Comparison of ENCODE assay signal across 5 fruit fly cellular contexts in genomic region chr3L:21832203-21833160, dm6.
TF ChIP-seq lines count a peak whose summit lies in the region.

Gene CG7148, minus strand, starts transcription at chr3L:21832253.
Gene Nopp140, plus strand, starts transcription at chr3L:21832774.

- no peak for TF ChIP-seq CTCF in whole organism, embryonic (GFP tag; optimal IDR thresholded peaks at IDR 0.05; lab: Kevin White, UChicago)

TF ChIP-seq in whole organism, adult, 20 proteins besides CTCF, POLR2A, EP300 and RAD21 (continues in another document):
- TF ChIP-seq Crg-1 (GFP tag; optimal IDR thresholded peaks at IDR 0.05; lab: Kevin White, UChicago), result peak; percentile 75
- TF ChIP-seq bab1 (GFP tag; optimal IDR thresholded peaks at IDR 0.05; lab: Kevin White, UChicago), result peak; percentile 67
- TF ChIP-seq tj (GFP tag; optimal IDR thresholded peaks at IDR 0.05; lab: Kevin White, UChicago), result peak; percentile 37
- TF ChIP-seq pad (GFP tag; optimal IDR thresholded peaks at IDR 0.05; lab: Kevin White, UChicago), result peak; percentile 68
- peak; percentile 99 for TF ChIP-seq Mnt (GFP tag; optimal IDR thresholded peaks at IDR 0.05; lab: Kevin White, UChicago)
- no peak for TF ChIP-seq cic (GFP tag; optimal IDR thresholded peaks at IDR 0.05; lab: Kevin White, UChicago)
- peak; percentile 72 for TF ChIP-seq ovo (GFP tag; optimal IDR thresholded peaks at IDR 0.05; lab: Kevin White, UChicago)
- TF ChIP-seq CG14711 (tag; optimal IDR thresholded peaks at IDR 0.05; lab: Kevin White, UChicago), result peak; percentile 55
- TF ChIP-seq Hr96 (GFP tag; optimal IDR thresholded peaks at IDR 0.05; lab: Kevin White, UChicago), result peak; percentile 75
- peak; percentile 60 for TF ChIP-seq CG7045 (GFP tag; optimal IDR thresholded peaks at IDR 0.05; lab: Kevin White, UChicago)
- TF ChIP-seq CG11617 (GFP tag; optimal IDR thresholded peaks at IDR 0.05; lab: Kevin White, UChicago), result peak; percentile 77
- peak; percentile 77 for TF ChIP-seq CG7101 (tag; optimal IDR thresholded peaks at IDR 0.05; lab: Kevin White, UChicago)
- TF ChIP-seq Clk (GFP tag; optimal IDR thresholded peaks at IDR 0.05; lab: Kevin White, UChicago), result peak; percentile 54
- peak; percentile 72 for TF ChIP-seq CG12768 (GFP tag; optimal IDR thresholded peaks at IDR 0.05; lab: Kevin White, UChicago)
- peak; percentile 71 for TF ChIP-seq CG33017 (tag; optimal IDR thresholded peaks at IDR 0.05; lab: Kevin White, UChicago)
- peak; percentile 69 for TF ChIP-seq toe (GFP tag; optimal IDR thresholded peaks at IDR 0.05; lab: Kevin White, UChicago)
- peak; percentile 38 for TF ChIP-seq CG5204 (GFP tag; optimal IDR thresholded peaks at IDR 0.05; lab: Kevin White, UChicago)
- peak; percentile 82 for TF ChIP-seq CG1620 (GFP tag; optimal IDR thresholded peaks at IDR 0.05; lab: Kevin White, UChicago)

TF ChIP-seq in whole organism, embryonic, 481 proteins besides CTCF, POLR2A, EP300 and RAD21 (continues in another document):
- TF ChIP-seq p53 (GFP tag; optimal IDR thresholded peaks at IDR 0.05; lab: Kevin White, UChicago), result peak; percentile 40
- TF ChIP-seq NFAT (GFP tag; IDR thresholded peaks at IDR 0.05; lab: Robert Waterston, UW), result peak; percentile 89
- TF ChIP-seq CG3163 (GFP tag; optimal IDR thresholded peaks at IDR 0.05; lab: Kevin White, UChicago), result peak; percentile 38
- peak; percentile 59 for TF ChIP-seq vfl (GFP tag; optimal IDR thresholded peaks at IDR 0.05; lab: Kevin White, UChicago)
- peak; percentile 61 for TF ChIP-seq grau (tag; optimal IDR thresholded peaks at IDR 0.05; lab: Kevin White, UChicago)
- TF ChIP-seq CG31388 (GFP tag; optimal IDR thresholded peaks at IDR 0.05; lab: Kevin White, UChicago), result no peak
- TF ChIP-seq CG10321 (GFP tag; IDR thresholded peaks at IDR 0.05; lab: Robert Waterston, UW), result peak; percentile 46; the same call in 1 of the 2 replicates
- peak; percentile 34 for TF ChIP-seq pfk (GFP tag; optimal IDR thresholded peaks at IDR 0.05; lab: Kevin White, UChicago)
- peak; percentile 91 for TF ChIP-seq MESR4 (GFP tag; optimal IDR thresholded peaks at IDR 0.05; lab: Kevin White, UChicago)
- TF ChIP-seq mld (GFP tag; IDR thresholded peaks at IDR 0.05; lab: Robert Waterston, UW; ENCODE audit: partially characterized antibody), result no peak
- TF ChIP-seq CG2202 (tag; optimal IDR thresholded peaks at IDR 0.05; lab: Kevin White, UChicago), result no peak
- peak; percentile 1 for TF ChIP-seq CG4328 (GFP tag; optimal IDR thresholded peaks at IDR 0.05; lab: Kevin White, UChicago)
- TF ChIP-seq CG8089 (GFP tag; optimal IDR thresholded peaks at IDR 0.05; lab: Kevin White, UChicago), result peak; percentile 67
- TF ChIP-seq pho (GFP tag; optimal IDR thresholded peaks at IDR 0.05; lab: Kevin White, UChicago), result peak; percentile 71
- TF ChIP-seq CG13296 (GFP tag; optimal IDR thresholded peaks at IDR 0.05; lab: Kevin White, UChicago), result peak; percentile 46
- no peak for TF ChIP-seq gcm (GFP tag; optimal IDR thresholded peaks at IDR 0.05; lab: Kevin White, UChicago)
- no peak for TF ChIP-seq CG12236 (GFP tag; optimal IDR thresholded peaks at IDR 0.05; lab: Kevin White, UChicago)
- TF ChIP-seq gsb (GFP tag; IDR thresholded peaks at IDR 0.05; lab: Robert Waterston, UW), result no peak

TF ChIP-seq in whole organism, prepupa, 60 proteins besides CTCF, POLR2A, EP300 and RAD21 (continues in another document):
- TF ChIP-seq spab (GFP tag; optimal IDR thresholded peaks at IDR 0.05; lab: Kevin White, UChicago) (no peak), Hr38 (GFP tag; optimal IDR thresholded peaks at IDR 0.05; lab: Kevin White, UChicago) (no peak), CG34406 (GFP tag; optimal IDR thresholded peaks at IDR 0.05; lab: Kevin White, UChicago) (peak; percentile 52), net (GFP tag; optimal IDR thresholded peaks at IDR 0.05; lab: Kevin White, UChicago) (peak; percentile 62), dsx (GFP tag; optimal IDR thresholded peaks at IDR 0.05; lab: Kevin White, UChicago; ENCODE audit: poor library complexity, severe bottlenecking) (peak; percentile 43), CG3919 (GFP tag; optimal IDR thresholded peaks at IDR 0.05; lab: Kevin White, UChicago) (peak; percentile 74), CG10669 (GFP tag; optimal IDR thresholded peaks at IDR 0.05; lab: Kevin White, UChicago) (no peak), CG6808 (GFP tag; optimal IDR thresholded peaks at IDR 0.05; lab: Kevin White, UChicago) (no peak), CG4318 (GFP tag; optimal IDR thresholded peaks at IDR 0.05; lab: Kevin White, UChicago) (no peak), CG3032 (tag; optimal IDR thresholded peaks at IDR 0.05; lab: Kevin White, UChicago) (peak; percentile 63), svp (GFP tag; lab: Kevin White, UChicago) (peak; percentile 41), Sox15 (GFP tag; optimal IDR thresholded peaks at IDR 0.05; lab: Kevin White, UChicago) (peak; percentile 36), dac (GFP tag; optimal IDR thresholded peaks at IDR 0.05; lab: Kevin White, UChicago) (peak; percentile 41), pdm3 (GFP tag; optimal IDR thresholded peaks at IDR 0.05; lab: Kevin White, UChicago) (no peak), achi (GFP tag; optimal IDR thresholded peaks at IDR 0.05; lab: Kevin White, UChicago) (no peak), fd59A (GFP tag; optimal IDR thresholded peaks at IDR 0.05; lab: Kevin White, UChicago) (no peak), Eip75B (GFP tag; optimal IDR thresholded peaks at IDR 0.05; lab: Kevin White, UChicago) (no peak), lz (GFP tag; optimal IDR thresholded peaks at IDR 0.05; lab: Kevin White, UChicago) (peak; percentile 51), Gug (GFP tag; IDR thresholded peaks at IDR 0.05; lab: Robert Waterston, UW) (no peak), Eip93F (GFP tag; optimal IDR thresholded peaks at IDR 0.05; lab: Kevin White, UChicago) (no peak)

TF ChIP-seq in whole organism, pupa, 21 proteins besides CTCF, POLR2A, EP300 and RAD21:
- TF ChIP-seq CG13204 (GFP tag; optimal IDR thresholded peaks at IDR 0.05; lab: Kevin White, UChicago) (no peak), CG17806 (tag; optimal IDR thresholded peaks at IDR 0.05; lab: Kevin White, UChicago) (peak; percentile 57), rn (GFP tag; IDR thresholded peaks at IDR 0.05; lab: Robert Waterston, UW) (0 out of 2 replicates have a peak, but pooled peaks have one; percentile 26), Ets98B (GFP tag; IDR thresholded peaks at IDR 0.05; lab: Robert Waterston, UW) (peak; percentile 38), CG8301 (tag; optimal IDR thresholded peaks at IDR 0.05; lab: Kevin White, UChicago) (peak; percentile 46), CG10348 (GFP tag; IDR thresholded peaks at IDR 0.05; lab: Robert Waterston, UW) (no peak), CG15710 (tag; optimal IDR thresholded peaks at IDR 0.05; lab: Kevin White, UChicago) (peak; percentile 37), gl (tag; optimal IDR thresholded peaks at IDR 0.05; lab: Kevin White, UChicago) (no peak), CG4496 (GFP tag; IDR thresholded peaks at IDR 0.05; lab: Robert Waterston, UW) (peak; percentile 71), CG9948 (tag; optimal IDR thresholded peaks at IDR 0.05; lab: Kevin White, UChicago) (peak; percentile 35), Pif1B (GFP tag; optimal IDR thresholded peaks at IDR 0.05; lab: Kevin White, UChicago) (no peak), CG32121 (GFP tag; IDR thresholded peaks at IDR 0.05; lab: Robert Waterston, UW) (peak; percentile 62; the same call in 1 of the 2 replicates), EcR (GFP tag; optimal IDR thresholded peaks at IDR 0.05; lab: Kevin White, UChicago) (no peak), Pif1A (GFP tag; optimal IDR thresholded peaks at IDR 0.05; lab: Kevin White, UChicago) (no peak), Snoo (tag; optimal IDR thresholded peaks at IDR 0.05; lab: Kevin White, UChicago) (peak; percentile 39), fd96Ca (GFP tag; IDR thresholded peaks at IDR 0.05; lab: Robert Waterston, UW) (peak; percentile 69; the same call in 2 of the 3 replicates), CG8159 (tag; optimal IDR thresholded peaks at IDR 0.05; lab: Kevin White, UChicago) (peak; percentile 52), CG34367 (tag; optimal IDR thresholded peaks at IDR 0.05; lab: Kevin White, UChicago) (peak; percentile 42)

TF ChIP-seq in whole organism, wandering third instar larva, 38 proteins besides CTCF, POLR2A, EP300 and RAD21 (continues in another document):
- no peak for TF ChIP-seq Hnf4 (GFP tag; optimal IDR thresholded peaks at IDR 0.05; lab: Kevin White, UChicago)
- no peak for TF ChIP-seq Abd-B (GFP tag; optimal IDR thresholded peaks at IDR 0.05; lab: Kevin White, UChicago)
- TF ChIP-seq sage (GFP tag; optimal IDR thresholded peaks at IDR 0.05; lab: Kevin White, UChicago), result no peak
- TF ChIP-seq h (GFP tag; optimal IDR thresholded peaks at IDR 0.05; lab: Kevin White, UChicago), result peak; percentile 67
- no peak for TF ChIP-seq dl (GFP tag; optimal IDR thresholded peaks at IDR 0.05; lab: Kevin White, UChicago; ENCODE audit: insufficient read depth in 1 of 2, partially characterized antibody in 2 of 2)
- TF ChIP-seq Hr83 (GFP tag; optimal IDR thresholded peaks at IDR 0.05; lab: Kevin White, UChicago; ENCODE audit: poor library complexity, severe bottlenecking), result peak; percentile 90
- no peak for TF ChIP-seq GATAd (GFP tag; optimal IDR thresholded peaks at IDR 0.05; lab: Kevin White, UChicago)
- TF ChIP-seq Jra (GFP tag; optimal IDR thresholded peaks at IDR 0.05; lab: Kevin White, UChicago), result no peak
- no peak for TF ChIP-seq Rel (GFP tag; optimal IDR thresholded peaks at IDR 0.05; lab: Kevin White, UChicago)
- TF ChIP-seq Rel (tag; optimal IDR thresholded peaks at IDR 0.05; lab: Kevin White, UChicago), result peak; percentile 64
- TF ChIP-seq psq (GFP tag; optimal IDR thresholded peaks at IDR 0.05; lab: Kevin White, UChicago), result peak; percentile 64
- no peak for TF ChIP-seq dmrt93B (GFP tag; optimal IDR thresholded peaks at IDR 0.05; lab: Kevin White, UChicago)
- TF ChIP-seq jim (GFP tag; optimal IDR thresholded peaks at IDR 0.05; lab: Kevin White, UChicago), result peak; percentile 38
- no peak for TF ChIP-seq Dfd (GFP tag; optimal IDR thresholded peaks at IDR 0.05; lab: Kevin White, UChicago)
- peak; percentile 63 for TF ChIP-seq OdsH (GFP tag; optimal IDR thresholded peaks at IDR 0.05; lab: Kevin White, UChicago)
- no peak for TF ChIP-seq fru (GFP tag; optimal IDR thresholded peaks at IDR 0.05; lab: Kevin White, UChicago)
- TF ChIP-seq pan (optimal IDR thresholded peaks at IDR 0.05; lab: Kevin White, UChicago), result no peak
- peak; percentile 69 for TF ChIP-seq Myc (optimal IDR thresholded peaks at IDR 0.05; lab: Kevin White, UChicago)
- TF ChIP-seq foxo (GFP tag; optimal IDR thresholded peaks at IDR 0.05; lab: Kevin White, UChicago), result peak in 1 of 2 experiments; percentile 80
- TF ChIP-seq Dif (GFP tag; optimal IDR thresholded peaks at IDR 0.05; lab: Kevin White, UChicago; ENCODE audit: partially characterized antibody), result no peak
- TF ChIP-seq tai (GFP tag; optimal IDR thresholded peaks at IDR 0.05; lab: Kevin White, UChicago), result no peak
- peak; percentile 57 for TF ChIP-seq sv (GFP tag; optimal IDR thresholded peaks at IDR 0.05; lab: Kevin White, UChicago)
- TF ChIP-seq CG32264 (GFP tag; optimal IDR thresholded peaks at IDR 0.05; lab: Kevin White, UChicago), result no peak
- TF ChIP-seq ey (GFP tag; optimal IDR thresholded peaks at IDR 0.05; lab: Kevin White, UChicago), result peak; percentile 62
- no peak for TF ChIP-seq usp (GFP tag; optimal IDR thresholded peaks at IDR 0.05; lab: Kevin White, UChicago)
- TF ChIP-seq br (GFP tag; optimal IDR thresholded peaks at IDR 0.05; lab: Kevin White, UChicago), result peak; percentile 53
